Fruit fly (Drosophila melanogaster) S2 (cell line): ENCODE results near the gene CG15262.

ENCODE experiments used
- CG8478 ChIP-seq: fragments of >200 bp; optimal IDR thresholded peaks from 2 replicates; lab custom pipeline; 2018
- CTCF ChIP-seq, 2 experiments: fragments of >200 bp; optimal IDR thresholded peaks; 2 replicates each; lab custom pipeline; 2018

DNA sequence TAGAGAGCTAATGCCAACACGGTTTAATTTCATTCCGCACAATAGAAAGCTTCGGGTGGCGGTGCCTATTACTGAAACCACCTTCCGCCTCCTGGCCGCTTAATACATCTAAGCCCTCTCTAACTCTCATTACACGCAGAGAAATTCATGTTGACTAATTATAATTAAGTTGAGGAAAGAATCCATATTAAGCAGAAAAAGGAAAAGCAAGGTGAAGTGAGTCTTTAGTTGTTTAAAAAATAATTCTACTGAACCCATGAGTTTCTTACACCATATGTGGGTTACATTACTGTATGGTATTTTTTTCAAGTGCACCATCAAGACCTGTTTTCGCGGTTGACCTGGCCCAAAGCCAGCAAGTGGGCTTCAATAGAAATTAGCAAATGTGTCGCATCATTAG is 47.7 kb downstream of the CG15262 start:
- no peak for TF ChIP-seq CG8478 (lab: Kevin White, UChicago)
- TF ChIP-seq CTCF (optimal IDR thresholded peaks at IDR 0.05; lab: Kevin White, UChicago): no peak
